Fruit fly (Drosophila melanogaster): ENCODE data around the gene Karl.

Gene Karl

dm6 chrX:11788187-11788870, 1.1 kb downstream of the Karl start (continued):
- peak; percentile 81 for TF ChIP-seq lab (GFP tag; optimal IDR thresholded peaks at IDR 0.05)
- peak; percentile 85 for TF ChIP-seq unpg (GFP tag; optimal IDR thresholded peaks at IDR 0.05)
- peak; percentile 67 for TF ChIP-seq CG4820 (GFP tag; optimal IDR thresholded peaks at IDR 0.05)
- TF ChIP-seq wek (GFP tag; optimal IDR thresholded peaks at IDR 0.05) = peak; percentile 7
- peak; percentile 79 for TF ChIP-seq slbo (GFP tag; IDR thresholded peaks at IDR 0.05)
- no peak for TF ChIP-seq CG4617 (GFP tag; optimal IDR thresholded peaks at IDR 0.05; ENCODE audit: borderline replicate concordance)
- TF ChIP-seq CG10565 (GFP tag; optimal IDR thresholded peaks at IDR 0.05) = no peak
- TF ChIP-seq CG9876 (GFP tag; optimal IDR thresholded peaks at IDR 0.05) = no peak
- no peak for TF ChIP-seq her (GFP tag; optimal IDR thresholded peaks at IDR 0.05)
- peak; percentile 52 for TF ChIP-seq ewg (GFP tag; optimal IDR thresholded peaks at IDR 0.05)
- peak; percentile 29 for TF ChIP-seq CG1529 (GFP tag; optimal IDR thresholded peaks at IDR 0.05)
- peak; percentile 33 to 85 for TF ChIP-seq Hr51 (GFP tag; optimal IDR thresholded peaks at IDR 0.05)
- no peak for TF ChIP-seq HLH4C (GFP tag; IDR thresholded peaks at IDR 0.05; ENCODE audit: partially characterized antibody)
- peak; percentile 83 for TF ChIP-seq Oli (tag; optimal IDR thresholded peaks at IDR 0.05)
- no peak for TF ChIP-seq psq (GFP tag; optimal IDR thresholded peaks at IDR 0.05)
- peak; percentile 80 for TF ChIP-seq CG2678 (tag; optimal IDR thresholded peaks at IDR 0.05)
- peak; percentile 56 for TF ChIP-seq CG15514 (GFP tag; optimal IDR thresholded peaks at IDR 0.05)
- peak; percentile 56 for TF ChIP-seq NfI (GFP tag; optimal IDR thresholded peaks at IDR 0.05)
- TF ChIP-seq wor (GFP tag; IDR thresholded peaks at IDR 0.05) = peak; percentile 46; the same call in 1 of the 2 replicates
- TF ChIP-seq CG2712 (tag; optimal IDR thresholded peaks at IDR 0.05) = peak; percentile 76
- TF ChIP-seq CG10959 (GFP tag; IDR thresholded peaks at IDR 0.05) = no peak
- peak; percentile 3 for TF ChIP-seq Fer2 (tag; optimal IDR thresholded peaks at IDR 0.05)
- peak; percentile 19 for TF ChIP-seq CG8359 (GFP tag; optimal IDR thresholded peaks at IDR 0.05; ENCODE audit: borderline replicate concordance)
- peak; percentile 68 for TF ChIP-seq zen (tag; optimal IDR thresholded peaks at IDR 0.05)
- no peak for TF ChIP-seq fd64A (GFP tag; optimal IDR thresholded peaks at IDR 0.05)
- peak; percentile 54 for TF ChIP-seq odd (GFP tag; optimal IDR thresholded peaks at IDR 0.05)
- TF ChIP-seq crol (GFP tag; IDR thresholded peaks at IDR 0.05) = 0 out of 2 replicates have a peak, but pooled peaks have one; percentile 21
- no peak for TF ChIP-seq p53 (GFP tag; optimal IDR thresholded peaks at IDR 0.05)
- peak; percentile 60 for TF ChIP-seq CG12769 (tag; optimal IDR thresholded peaks at IDR 0.05)
- peak; percentile 57 for TF ChIP-seq CG13624 (GFP tag; optimal IDR thresholded peaks at IDR 0.05)
- peak; percentile 61 for TF ChIP-seq sisA (GFP tag; IDR thresholded peaks at IDR 0.05)
- peak; percentile 49 for TF ChIP-seq gsb-n (tag; optimal IDR thresholded peaks at IDR 0.05)
- TF ChIP-seq tll (GFP tag; optimal IDR thresholded peaks at IDR 0.05) = no peak
- TF ChIP-seq dmrt11E (tag; optimal IDR thresholded peaks at IDR 0.05) = peak; percentile 55
- peak; percentile 21 for TF ChIP-seq sd (tag; optimal IDR thresholded peaks at IDR 0.05)
- peak; percentile 79 for TF ChIP-seq ranshi (GFP tag; IDR thresholded peaks at IDR 0.05)
- peak; percentile 70 for TF ChIP-seq cwo (GFP tag; optimal IDR thresholded peaks at IDR 0.05)
- peak; percentile 58 for TF ChIP-seq jing (GFP tag; optimal IDR thresholded peaks at IDR 0.05)
- 0 out of 2 replicates have a peak, but pooled peaks have one; percentile 26 for TF ChIP-seq CG11696 (GFP tag; IDR thresholded peaks at IDR 0.05)
